Worm (Caenorhabditis elegans) whole organism, L4 larva: ENCODE results near the gene egl-43.

ENCODE experiments used
- jun-1 ChIP-seq: fragments of 150-350 bp; optimal IDR thresholded peaks from 2 replicates; lab custom pipeline; 2014; ENCODE audit warnings: missing biosample characterization, missing genetic modification reagents, missing genetic modification characterization
- lsy-2 ChIP-seq, 2 experiments: fragments of 150-350 bp in 1 of 2; sonication (generic microtip) in 1 of 2; optimal IDR thresholded peaks; 2 replicates each; lab custom pipeline; 2014 to 2017; ENCODE audit warnings: missing biosample characterization in 2 of 2, missing genetic modification characterization in 2 of 2
- set-16 ChIP-seq: fragments of 200-800 bp; sonication (Bioruptor generic); IDR thresholded peaks from 2 replicates; pipeline ENCODE4 v1.3.6; 2022; ENCODE audit warnings: missing genetic modification reagents, missing genetic modification characterization, missing compliant biosample characterization

DNA sequence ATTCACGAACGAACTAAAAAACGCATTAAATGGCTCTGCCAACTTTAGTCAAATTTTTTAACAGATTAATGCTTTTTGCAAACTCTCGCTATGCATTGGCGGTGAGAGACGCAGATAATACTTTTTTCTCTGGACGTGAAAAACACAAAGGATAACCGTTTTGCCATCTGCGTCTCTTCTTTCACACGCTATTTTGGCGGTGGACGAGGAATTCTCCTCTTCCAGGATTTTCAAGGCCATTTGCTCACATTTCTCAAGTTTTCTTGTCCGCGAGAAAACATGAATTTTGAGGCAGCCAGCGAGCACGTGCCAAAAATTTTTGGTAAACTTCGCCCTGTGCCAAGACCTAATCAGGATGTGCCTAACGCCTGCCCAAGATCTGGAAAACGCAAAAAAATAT, 24.0 kb upstream of the egl-43 start:
- TF ChIP-seq set-16 (GFP tag; lab: Robert Waterston, UW) (no peak), lsy-2 (tag; optimal IDR thresholded peaks at IDR 0.05; lab: Kevin White, UChicago) (peak in 1 of 2 experiments; percentile 40), jun-1 (tag; lab: Kevin White, UChicago) (no peak)
